Fruit fly (Drosophila melanogaster) whole organism, wandering third instar larva: Measurements from ENCODE around the gene ArgRS-m.

Source experiments
- Dfd ChIP-seq: fragments of >200 bp; optimal IDR thresholded peaks from 2 replicates; lab custom pipeline; 2017; ENCODE audit warnings: missing biosample characterization, missing genetic modification characterization
- Hr83 ChIP-seq: fragments of 200-300 bp; sonication (Bioruptor generic); optimal IDR thresholded peaks from 2 replicates; lab custom pipeline; 2016; ENCODE audit warnings: missing biosample characterization, mild to moderate bottlenecking, missing genetic modification characterization, moderate library complexity; ENCODE audit not compliant: poor library complexity, severe bottlenecking
- Mio ChIP-seq: sonication (Bioruptor generic); optimal IDR thresholded peaks from 2 replicates; lab custom pipeline; 2016; ENCODE audit warnings: missing biosample characterization, missing genetic modification characterization
- Rel ChIP-seq, 2 experiments: fragments of 200-800 bp; sonication (Bioruptor generic) in 1 of 2; optimal IDR thresholded peaks; 2 replicates in 1 of 2; 3 replicates in 1 of 2; lab custom pipeline; 2016 to 2019; ENCODE audit warnings: mild to moderate bottlenecking in 2 of 2, missing biosample characterization in 2 of 2, missing genetic modification characterization in 2 of 2, moderate library complexity in 1 of 2
- dsf ChIP-seq: sonication (Bioruptor generic); optimal IDR thresholded peaks from 2 replicates; lab custom pipeline; 2016; ENCODE audit warnings: missing biosample characterization, missing genetic modification characterization, borderline replicate concordance
- fru ChIP-seq: fragments of 200-800 bp; sonication (Bioruptor generic); optimal IDR thresholded peaks from 3 replicates; lab custom pipeline; 2016; ENCODE audit warnings: missing biosample characterization, mild to moderate bottlenecking, missing genetic modification characterization
- sv ChIP-seq: fragments of 200-800 bp; sonication (Bioruptor generic); optimal IDR thresholded peaks from 3 replicates; lab custom pipeline; 2016; ENCODE audit warnings: missing biosample characterization, missing genetic modification characterization

ArgRS-m gene

dm6 chr3R:7926354-7926753 is 39.5 kb downstream of the ArgRS-m start:
- no peak for TF ChIP-seq dsf (GFP tag; lab: Kevin White, UChicago)
- no peak for TF ChIP-seq Rel (GFP tag; optimal IDR thresholded peaks at IDR 0.05; lab: Kevin White, UChicago)
- no peak for TF ChIP-seq Rel (tag; optimal IDR thresholded peaks at IDR 0.05; lab: Kevin White, UChicago)
- no peak for TF ChIP-seq sv (GFP tag; lab: Kevin White, UChicago)
- TF ChIP-seq Mio: no peak
- TF ChIP-seq fru (GFP tag; lab: Kevin White, UChicago): no peak

dm6 chr3R:7936786-7937363 is 50.0 kb downstream of the ArgRS-m start:
- TF ChIP-seq Hr83 (no peak), Dfd (GFP tag; lab: Kevin White, UChicago) (peak; percentile 90)
- TF ChIP-seq, all 38 proteins: peak for 1
